Worm (Caenorhabditis elegans): Measurements from ENCODE around the gene F20C5.6.

DNA sequence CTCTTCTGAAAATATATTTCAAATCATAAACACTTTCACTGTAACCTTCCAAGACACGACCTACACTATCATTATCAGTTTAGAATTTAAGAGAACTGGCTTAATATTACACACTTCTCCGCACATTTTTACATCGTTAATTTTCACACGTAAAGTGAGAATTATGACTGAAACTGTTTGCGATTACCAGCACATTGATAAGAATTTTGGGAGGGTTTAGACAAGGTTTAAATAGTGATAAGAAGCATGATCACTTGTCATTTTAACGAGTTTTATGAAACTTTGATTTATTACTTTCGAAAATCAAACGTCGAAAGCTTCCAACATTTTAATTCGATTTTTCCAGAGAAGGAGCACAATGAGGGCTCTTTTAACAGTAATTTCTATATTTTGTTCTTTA, 42.5 kb downstream of the F20C5.6 start, which contains the start of gene F21D5.3:
- TF ChIP-seq skn-1 (tag; optimal IDR thresholded peaks at IDR 0.05) (no peak), nhr-23 (tag; optimal IDR thresholded peaks at IDR 0.05) (no peak), nhr-28 (tag; optimal IDR thresholded peaks at IDR 0.05) (no peak), lin-39 (tag; optimal IDR thresholded peaks at IDR 0.05) (no peak)

Data from whole organism, L3 larva.